Worm (Caenorhabditis elegans) whole organism, young adult: ENCODE measurements around the gene Y49F6B.14.
A peak's percentile ranks its signal among the peaks of the same experiment; 100 is the strongest.

Experiments used
- B0019.2 ChIP-seq: fragments of 200-800 bp; sonication (Bioruptor generic); conservative IDR thresholded peaks from 2 replicates; pipeline ENCODE4 v1.3.6; 2022; ENCODE audit warnings: missing genetic modification reagents, missing genetic modification characterization, missing compliant biosample characterization
- C06A6.2 ChIP-seq: fragments of 200-800 bp; sonication (Bioruptor generic); conservative IDR thresholded peaks from 2 replicates; pipeline ENCODE4 v1.3.6; 2022; ENCODE audit warnings: missing genetic modification characterization, missing compliant biosample characterization
- D2030.7 ChIP-seq: fragments of 200-800 bp; sonication (Bioruptor generic); IDR thresholded peaks from 2 replicates; pipeline ENCODE4 v1.3.6; 2022; ENCODE audit warnings: missing genetic modification reagents, missing genetic modification characterization, missing compliant biosample characterization
- F22D6.2 ChIP-seq: sonication (generic microtip); optimal IDR thresholded peaks from 2 replicates; lab custom pipeline; 2016; ENCODE audit warnings: mild to moderate bottlenecking, missing genetic modification characterization, missing compliant biosample characterization
- F37B4.10 ChIP-seq: fragments of 200-800 bp; sonication (Bioruptor generic); IDR thresholded peaks from 2 replicates; pipeline ENCODE4 v1.3.6; 2022; ENCODE audit warnings: missing genetic modification characterization, missing compliant biosample characterization
- F49E8.2 ChIP-seq: sonication (generic microtip); optimal IDR thresholded peaks from 3 replicates; lab custom pipeline; 2017; ENCODE audit warnings: missing genetic modification characterization, mild to moderate bottlenecking, missing compliant biosample characterization, antibody characterized with exemption, moderate library complexity; ENCODE audit not compliant: insufficient read depth
- F52B5.7 ChIP-seq: sonication (generic microtip); optimal IDR thresholded peaks from 2 replicates; lab custom pipeline; 2016; ENCODE audit warnings: mild to moderate bottlenecking, missing genetic modification characterization, missing compliant biosample characterization
- F57C9.4 ChIP-seq: sonication (generic microtip); optimal IDR thresholded peaks from 2 replicates; lab custom pipeline; 2017; ENCODE audit warnings: mild to moderate bottlenecking, missing genetic modification characterization, missing compliant biosample characterization
- K11D2.4 ChIP-seq: fragments of 200-800 bp; sonication (Bioruptor generic); IDR thresholded peaks from 2 replicates; pipeline ENCODE4 v1.3.6; 2022; ENCODE audit warnings: missing genetic modification reagents, missing genetic modification characterization, missing compliant biosample characterization
- K12H6.12 ChIP-seq: fragments of 200-800 bp; sonication (Bioruptor generic); optimal IDR thresholded peaks from 2 replicates; lab custom pipeline; 2018; ENCODE audit warnings: mild to moderate bottlenecking, missing genetic modification characterization, missing compliant biosample characterization
- T07F8.4 ChIP-seq: sonication (generic microtip); optimal IDR thresholded peaks from 2 replicates; lab custom pipeline; 2016; ENCODE audit warnings: mild to moderate bottlenecking, missing genetic modification characterization, moderate library complexity, missing compliant biosample characterization
- Y56A3A.18 ChIP-seq: fragments of 200-800 bp; sonication (Bioruptor generic); IDR thresholded peaks from 2 replicates; pipeline ENCODE4 v1.3.6; 2022; ENCODE audit warnings: missing genetic modification reagents, missing genetic modification characterization, missing compliant biosample characterization
- ZK185.1 ChIP-seq: sonication (generic microtip); optimal IDR thresholded peaks from 2 replicates; lab custom pipeline; 2016; ENCODE audit warnings: mild to moderate bottlenecking, missing genetic modification characterization, missing compliant biosample characterization; ENCODE audit not compliant: poor library complexity, severe bottlenecking
- aptf-2 ChIP-seq: fragments of 200-800 bp; sonication (Bioruptor generic); conservative IDR thresholded peaks from 2 replicates; pipeline ENCODE4 v1.3.6; 2022; ENCODE audit warnings: missing genetic modification reagents, missing genetic modification characterization, missing compliant biosample characterization
- atf-7 ChIP-seq: sonication (generic microtip); optimal IDR thresholded peaks from 2 replicates; lab custom pipeline; 2017; ENCODE audit warnings: mild to moderate bottlenecking, missing genetic modification characterization, missing compliant biosample characterization
- attf-3 ChIP-seq: fragments of 200-800 bp; sonication (Bioruptor generic); conservative IDR thresholded peaks from 2 replicates; pipeline ENCODE4 v1.3.6; 2022; ENCODE audit warnings: missing genetic modification reagents, missing genetic modification characterization, missing compliant biosample characterization
- attf-5 ChIP-seq: fragments of 200-800 bp; sonication (Bioruptor generic); optimal IDR thresholded peaks from 2 replicates; lab custom pipeline; 2018; ENCODE audit warnings: mild to moderate bottlenecking, missing genetic modification characterization, missing compliant biosample characterization
- attf-6 ChIP-seq: fragments of 200-800 bp; sonication (Bioruptor generic); IDR thresholded peaks from 2 replicates; pipeline ENCODE4 v1.3.6; 2022; ENCODE audit warnings: missing genetic modification reagents, missing genetic modification characterization, missing compliant biosample characterization
- bed-1 ChIP-seq: fragments of 200-800 bp; sonication (Bioruptor generic); IDR thresholded peaks from 2 replicates; pipeline ENCODE4 v1.3.6; 2022; ENCODE audit warnings: missing genetic modification reagents, missing genetic modification characterization, missing compliant biosample characterization
- ceh-100 ChIP-seq: fragments of 200-800 bp; sonication (Bioruptor generic); IDR thresholded peaks from 2 replicates; pipeline ENCODE4 v1.3.6; 2022; ENCODE audit warnings: missing genetic modification reagents, missing genetic modification characterization, missing compliant biosample characterization
- ceh-79 ChIP-seq: sonication (generic microtip); optimal IDR thresholded peaks from 2 replicates; lab custom pipeline; 2017; ENCODE audit warnings: mild to moderate bottlenecking, missing genetic modification characterization, missing compliant biosample characterization
- ceh-91 ChIP-seq: fragments of 200-800 bp; sonication (Bioruptor generic); IDR thresholded peaks from 2 replicates; pipeline ENCODE4 v1.3.6; 2022; ENCODE audit warnings: missing genetic modification reagents, missing genetic modification characterization, missing compliant biosample characterization
- dox-1 ChIP-seq: fragments of 200-800 bp; sonication (Bioruptor generic); IDR thresholded peaks from 2 replicates; pipeline ENCODE4 v1.3.6; 2022; ENCODE audit warnings: missing genetic modification reagents, missing genetic modification characterization, missing compliant biosample characterization
- gei-17 ChIP-seq: fragments of 200-800 bp; sonication (Bioruptor generic); optimal IDR thresholded peaks from 2 replicates; lab custom pipeline; 2018; ENCODE audit warnings: mild to moderate bottlenecking, missing genetic modification characterization, missing compliant biosample characterization
- hlh-26 ChIP-seq: fragments of 200-800 bp; sonication (Bioruptor generic); conservative IDR thresholded peaks from 2 replicates; pipeline ENCODE4 v1.3.6; 2022; ENCODE audit warnings: missing genetic modification reagents, missing genetic modification characterization, missing compliant biosample characterization
- hmg-20 ChIP-seq: fragments of 200-800 bp; sonication (Bioruptor generic); IDR thresholded peaks from 2 replicates; pipeline ENCODE4 v1.3.6; 2022; ENCODE audit warnings: missing genetic modification reagents, missing genetic modification characterization, missing compliant biosample characterization
- hrde-1 ChIP-seq: sonication (generic microtip); optimal IDR thresholded peaks from 2 replicates; lab custom pipeline; 2016; ENCODE audit warnings: missing genetic modification characterization, mild to moderate bottlenecking, missing compliant biosample characterization, moderate library complexity, missing genotype, missing genetic modification reagents, borderline replicate concordance
- lin-26 ChIP-seq: fragments of 200-800 bp; sonication (Bioruptor generic); IDR thresholded peaks from 2 replicates; pipeline ENCODE4 v1.3.6; 2022; ENCODE audit warnings: missing genetic modification reagents, missing genetic modification characterization, missing compliant biosample characterization
- lin-54 ChIP-seq: fragments of 200-800 bp; sonication (Bioruptor generic); optimal IDR thresholded peaks from 2 replicates; lab custom pipeline; 2018; ENCODE audit warnings: mild to moderate bottlenecking, missing genetic modification characterization, missing compliant biosample characterization
- lir-1 ChIP-seq: fragments of 200-800 bp; sonication (Bioruptor generic); conservative IDR thresholded peaks from 2 replicates; pipeline ENCODE4 v1.3.6; 2022; ENCODE audit warnings: missing genetic modification reagents, missing genetic modification characterization, missing compliant biosample characterization
- lsl-1 ChIP-seq: fragments of 200-800 bp; sonication (Bioruptor generic); optimal IDR thresholded peaks from 2 replicates; lab custom pipeline; 2018; ENCODE audit warnings: mild to moderate bottlenecking, missing genetic modification characterization, moderate library complexity, missing compliant biosample characterization
- lsy-27 ChIP-seq: sonication (generic microtip); optimal IDR thresholded peaks from 2 replicates; lab custom pipeline; 2017; ENCODE audit warnings: missing genetic modification characterization, mild to moderate bottlenecking, missing compliant biosample characterization, antibody characterized with exemption, missing genotype, borderline replicate concordance; ENCODE audit not compliant: insufficient read depth
- mes-4 ChIP-seq: sonication (generic microtip); optimal IDR thresholded peaks from 2 replicates; lab custom pipeline; 2016; ENCODE audit warnings: missing genotype, missing genetic modification characterization, missing compliant biosample characterization
- mxl-1 ChIP-seq: sonication (generic microtip); optimal IDR thresholded peaks from 2 replicates; lab custom pipeline; 2016; ENCODE audit warnings: missing genetic modification characterization, missing compliant biosample characterization
- nfya-1 ChIP-seq: sonication (generic microtip); optimal IDR thresholded peaks from 2 replicates; lab custom pipeline; 2017; ENCODE audit warnings: antibody characterized with exemption, missing compliant biosample characterization, missing genetic modification characterization, borderline replicate concordance; ENCODE audit not compliant: insufficient read depth
- nfya-2 ChIP-seq: fragments of 200-800 bp; sonication (Bioruptor generic); IDR thresholded peaks from 2 replicates; pipeline ENCODE4 v1.3.6; 2022; ENCODE audit warnings: missing genetic modification reagents, missing genetic modification characterization, missing compliant biosample characterization
- nfyb-1 ChIP-seq: fragments of 200-800 bp; sonication (Bioruptor generic); IDR thresholded peaks from 2 replicates; pipeline ENCODE4 v1.3.6; 2022; ENCODE audit warnings: missing genetic modification reagents, missing genetic modification characterization, missing compliant biosample characterization
- nhr-90 ChIP-seq: sonication (generic microtip); optimal IDR thresholded peaks from 2 replicates; lab custom pipeline; 2016; ENCODE audit warnings: missing genotype, mild to moderate bottlenecking, missing genetic modification characterization, missing compliant biosample characterization
- rec-8 ChIP-seq, 2 experiments: sonication (generic microtip); optimal IDR thresholded peaks; 2 replicates each; lab custom pipeline; 2016; ENCODE audit warnings: mild to moderate bottlenecking in 2 of 2, missing genetic modification characterization in 2 of 2, missing genetic modification reagents in 2 of 2, missing genotype in 2 of 2, missing biosample characterization in 1 of 2, missing compliant biosample characterization in 1 of 2, moderate library complexity in 1 of 2
- rpc-1 ChIP-seq, 2 experiments: fragments of 150-350 bp in 1 of 2; sonication (generic microtip) in 1 of 2; optimal IDR thresholded peaks; 2 replicates each; lab custom pipeline; 2014 to 2018; ENCODE audit warnings: missing biosample characterization in 1 of 2, missing genetic modification characterization in 1 of 2, missing genetic modification reagents in 1 of 2, missing genotype in 1 of 2
- zim-3 ChIP-seq: sonication (generic microtip); optimal IDR thresholded peaks from 2 replicates; lab custom pipeline; 2017; ENCODE audit warnings: mild to moderate bottlenecking, missing genetic modification characterization, moderate library complexity, missing compliant biosample characterization
- ztf-26 ChIP-seq: sonication (generic microtip); optimal IDR thresholded peaks from 2 replicates; lab custom pipeline; 2017; ENCODE audit warnings: missing genetic modification characterization, missing compliant biosample characterization
- ztf-3 ChIP-seq: fragments of 200-800 bp; sonication (Bioruptor generic); optimal IDR thresholded peaks from 2 replicates; lab custom pipeline; 2018; ENCODE audit warnings: mild to moderate bottlenecking, missing genetic modification characterization, missing compliant biosample characterization

Y49F6B.14 gene

DNA sequence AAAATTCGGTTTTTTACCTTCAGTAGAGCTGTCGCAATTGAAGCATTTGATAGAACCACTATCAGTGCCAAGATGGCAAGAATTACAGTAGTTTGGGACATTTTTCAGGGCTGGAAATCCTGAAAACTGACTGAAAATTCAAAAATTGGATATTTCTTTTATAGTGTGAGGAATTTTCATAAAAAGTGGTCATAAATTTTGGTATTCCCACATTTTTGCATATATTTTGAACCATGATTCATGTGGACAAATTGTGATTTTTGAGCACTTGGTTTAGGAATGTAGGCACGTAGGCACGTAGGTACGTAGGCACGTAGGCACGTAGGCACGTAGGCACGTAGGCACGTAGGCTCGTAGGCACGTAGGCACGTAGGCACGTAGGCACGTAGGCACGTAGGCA lies 3.0 kb downstream of the Y49F6B.14 start, which contains the start of gene Y49F6B.19:
TSS of gene Y49F6B.19 (minus strand) at position 101 of the 400 bp plus-strand sequence.
- no peak for TF ChIP-seq C06A6.2
- TF ChIP-seq mes-4 (tag; lab: Kevin White, UChicago), result no peak
- TF ChIP-seq attf-6 (GFP tag; lab: Robert Waterston, UW), result no peak
- TF ChIP-seq lin-54 (GFP tag; lab: Kevin White, UChicago), result no peak
- no peak for TF ChIP-seq ceh-79 (tag; lab: Kevin White, UChicago)
- TF ChIP-seq K12H6.12 (tag; lab: Kevin White, UChicago), result no peak
- no peak for TF ChIP-seq lsl-1 (GFP tag; lab: Kevin White, UChicago)
- no peak for TF ChIP-seq D2030.7 (GFP tag; lab: Robert Waterston, UW)
- no peak for TF ChIP-seq K11D2.4 (GFP tag; lab: Robert Waterston, UW)
- no peak for TF ChIP-seq dox-1
- TF ChIP-seq attf-5 (GFP tag; lab: Kevin White, UChicago), result no peak
- TF ChIP-seq nfyb-1 (GFP tag; lab: Robert Waterston, UW), result no peak
- TF ChIP-seq ZK185.1 (tag; lab: Kevin White, UChicago), result no peak
- TF ChIP-seq hrde-1 (tag; lab: Kevin White, UChicago), result no peak
- TF ChIP-seq nfya-2 (GFP tag; lab: Robert Waterston, UW), result no peak
- no peak for TF ChIP-seq attf-3
- TF ChIP-seq F57C9.4 (tag; lab: Kevin White, UChicago), result no peak
- no peak for TF ChIP-seq aptf-2 (GFP tag; lab: Robert Waterston, UW)
- no peak for TF ChIP-seq rpc-1 (optimal IDR thresholded peaks at IDR 0.05; lab: Kevin White, UChicago)
- no peak for TF ChIP-seq rpc-1 (tag; optimal IDR thresholded peaks at IDR 0.05; lab: Kevin White, UChicago)

DNA sequence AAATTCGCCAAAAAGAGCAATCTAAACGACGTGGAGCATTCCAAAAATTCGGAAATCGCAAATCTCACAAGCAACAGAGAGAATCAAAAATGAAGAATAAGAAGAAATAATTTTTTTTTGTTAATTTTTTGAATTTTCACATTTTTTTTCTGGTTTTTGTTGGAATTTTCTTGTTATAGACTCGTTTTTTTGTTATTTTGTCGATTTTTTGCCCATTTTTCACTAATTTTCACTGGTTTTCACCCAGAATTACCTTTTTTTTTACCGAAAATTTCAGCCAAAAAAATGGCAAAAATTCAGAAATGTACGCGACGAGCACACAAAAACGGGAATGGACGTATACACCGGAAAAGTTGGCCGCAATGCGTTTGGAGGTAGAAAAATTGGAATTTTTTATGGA lies 10.6 kb downstream of the Y49F6B.14 start, which contains the start of gene cyh-1:
TSS of gene cyh-1 (plus strand) at position 301 of the 400 bp plus-strand sequence.
- no peak for TF ChIP-seq B0019.2 (GFP tag; lab: Robert Waterston, UW)
- no peak for TF ChIP-seq F37B4.10 (GFP tag; lab: Robert Waterston, UW)
- no peak for TF ChIP-seq rec-8 (tag; optimal IDR thresholded peaks at IDR 0.05; lab: Kevin White, UChicago)
- no peak for TF ChIP-seq Y56A3A.18 (GFP tag; lab: Robert Waterston, UW)
- TF ChIP-seq bed-1 (GFP tag; lab: Robert Waterston, UW), result no peak
- TF ChIP-seq ztf-3 (GFP tag; lab: Kevin White, UChicago), result no peak
- TF ChIP-seq nfya-1 (tag; lab: Kevin White, UChicago), result no peak
- TF ChIP-seq T07F8.4 (tag; lab: Kevin White, UChicago), result no peak
- no peak for TF ChIP-seq hmg-20 (GFP tag; lab: Robert Waterston, UW)
- no peak for TF ChIP-seq aptf-2 (GFP tag; lab: Robert Waterston, UW)
- no peak for TF ChIP-seq ceh-91 (GFP tag; lab: Robert Waterston, UW)
- no peak for TF ChIP-seq mxl-1 (tag; lab: Kevin White, UChicago)

- no peak for TF ChIP-seq F52B5.7 (tag; lab: Kevin White, UChicago)
- TF ChIP-seq zim-3, result no peak
- TF ChIP-seq atf-7 (tag; lab: Kevin White, UChicago), result no peak
- no peak for TF ChIP-seq nhr-90
- TF ChIP-seq ztf-26 (tag; lab: Kevin White, UChicago), result no peak
- peak; percentile 68; the same call in 1 of the 2 replicates for TF ChIP-seq lir-1
- no peak for TF ChIP-seq hlh-26
- no peak for TF ChIP-seq rpc-1 (optimal IDR thresholded peaks at IDR 0.05; lab: Kevin White, UChicago)
- no peak for TF ChIP-seq rpc-1 (tag; optimal IDR thresholded peaks at IDR 0.05; lab: Kevin White, UChicago)
- peak; percentile 39 for TF ChIP-seq ceh-100 (GFP tag; lab: Robert Waterston, UW)
- TF ChIP-seq lsy-27, result no peak
- peak; percentile 62 for TF ChIP-seq lin-54 (GFP tag; lab: Kevin White, UChicago)
- TF ChIP-seq K11D2.4 (GFP tag; lab: Robert Waterston, UW), result peak; percentile 69; the same call in 1 of the 2 replicates
- peak; percentile 26 for TF ChIP-seq F22D6.2 (tag; lab: Kevin White, UChicago)
- no peak for TF ChIP-seq lin-26
- no peak for TF ChIP-seq F49E8.2
- no peak for TF ChIP-seq gei-17 (GFP tag; lab: Kevin White, UChicago)
Measured at ce11 chrII:3502520-3503323, 12.6 kb downstream of the Y49F6B.14 start, which contains the start of the genes col-71 and Y49F6B.2. Gene col-71, minus strand, starts transcription at chrII:3502570. Gene Y49F6B.2, plus strand, starts transcription at chrII:3502968.
